Worm (Caenorhabditis elegans): ENCODE data around the gene F48G7.10.

DNA sequence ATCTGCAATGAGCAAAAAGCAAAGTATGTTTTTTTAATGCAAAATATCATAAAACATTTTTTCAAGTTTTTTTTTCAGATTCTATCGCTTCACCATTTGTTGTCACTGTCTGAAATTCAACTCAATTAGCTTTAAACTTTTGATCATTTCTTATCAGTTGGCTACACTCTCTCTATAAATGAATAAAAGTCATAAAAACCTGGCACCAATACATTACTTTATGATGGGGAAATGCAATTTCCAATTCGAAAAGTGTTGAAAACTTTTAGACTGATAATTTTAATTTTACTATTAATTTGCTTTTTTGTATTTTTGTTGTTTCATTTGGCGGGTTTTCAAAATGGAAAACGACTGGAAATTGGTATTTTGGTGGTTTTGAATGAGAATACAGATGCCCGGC is 49.1 kb upstream of the F48G7.10 start, which contains the start of gene F31F4.1:
- TF ChIP-seq unc-55 (GFP tag; optimal IDR thresholded peaks at IDR 0.05) (no peak), hlh-8 (tag; optimal IDR thresholded peaks at IDR 0.05) (no peak), madf-2 (tag; optimal IDR thresholded peaks at IDR 0.05) (no peak), ama-1 (optimal IDR thresholded peaks at IDR 0.05) (no peak), nfya-1 (tag; optimal IDR thresholded peaks at IDR 0.05) (no peak), fkh-6 (tag; optimal IDR thresholded peaks at IDR 0.05) (no peak), lin-11 (tag; optimal IDR thresholded peaks at IDR 0.05) (no peak), tbx-2 (tag; optimal IDR thresholded peaks at IDR 0.05) (no peak), sdc-2 (tag; optimal IDR thresholded peaks at IDR 0.05) (no peak), T23F11.4 (GFP tag; optimal IDR thresholded peaks at IDR 0.05) (no peak)
